Worm (Caenorhabditis elegans) whole organism, mixed stage, embryonic: ENCODE data around the gene C44B7.5.

Experiments used
- M03D4.4 ChIP-seq: sonication (generic microtip); optimal IDR thresholded peaks from 2 replicates; lab custom pipeline; 2017; ENCODE audit warnings: mild to moderate bottlenecking, missing genetic modification characterization, missing compliant biosample characterization
- bed-3 ChIP-seq: fragments of 200-800 bp; sonication (Bioruptor generic); optimal IDR thresholded peaks from 3 replicates; lab custom pipeline; 2018; ENCODE audit warnings: mild to moderate bottlenecking, missing genetic modification characterization, moderate library complexity, missing compliant biosample characterization
- blmp-1 ChIP-seq: fragments of 150-350 bp; optimal IDR thresholded peaks from 2 replicates; lab custom pipeline; 2014; ENCODE audit warnings: missing biosample characterization, missing genetic modification characterization
- ceh-39 ChIP-seq: fragments of 150-350 bp; optimal IDR thresholded peaks from 2 replicates; lab custom pipeline; 2014; ENCODE audit warnings: missing biosample characterization, missing genetic modification characterization
- ceh-43 ChIP-seq: fragments of 200-800 bp; sonication (Bioruptor generic); optimal IDR thresholded peaks from 2 replicates; lab custom pipeline; 2018; ENCODE audit warnings: mild to moderate bottlenecking, missing genetic modification characterization, moderate library complexity, missing compliant biosample characterization
- ceh-83 ChIP-seq: fragments of 200-800 bp; sonication (Bioruptor generic); optimal IDR thresholded peaks from 2 replicates; lab custom pipeline; 2018; ENCODE audit warnings: mild to moderate bottlenecking, missing genetic modification characterization, missing compliant biosample characterization
- ces-1 ChIP-seq: fragments of 150-350 bp; optimal IDR thresholded peaks from 2 replicates; lab custom pipeline; 2014; ENCODE audit warnings: missing biosample characterization, missing genetic modification reagents, missing genetic modification characterization
- cnd-1 ChIP-seq: fragments of 200-800 bp; sonication (Bioruptor generic); optimal IDR thresholded peaks from 2 replicates; lab custom pipeline; 2018; ENCODE audit warnings: mild to moderate bottlenecking, missing genetic modification characterization, missing compliant biosample characterization
- drap-1 ChIP-seq: fragments of 200-800 bp; sonication (Bioruptor generic); optimal IDR thresholded peaks from 3 replicates; lab custom pipeline; 2018; ENCODE audit warnings: mild to moderate bottlenecking, missing genetic modification characterization, missing compliant biosample characterization
- elt-1 ChIP-seq: sonication (generic microtip); optimal IDR thresholded peaks from 2 replicates; lab custom pipeline; 2017; ENCODE audit warnings: missing genetic modification characterization, mild to moderate bottlenecking, missing compliant biosample characterization, antibody characterized with exemption, moderate library complexity, borderline replicate concordance; ENCODE audit not compliant: insufficient read depth
- elt-3 ChIP-seq: fragments of 150-350 bp; optimal IDR thresholded peaks from 2 replicates; lab custom pipeline; 2014; ENCODE audit warnings: missing biosample characterization, missing genetic modification characterization
- flh-1 ChIP-seq: fragments of 200-800 bp; sonication (Bioruptor generic); optimal IDR thresholded peaks from 2 replicates; lab custom pipeline; 2018; ENCODE audit warnings: mild to moderate bottlenecking, missing genetic modification characterization, moderate library complexity, missing compliant biosample characterization
- ham-2 ChIP-seq: fragments of 200-800 bp; sonication (Bioruptor generic); optimal IDR thresholded peaks from 2 replicates; lab custom pipeline; 2018; ENCODE audit warnings: mild to moderate bottlenecking, missing genetic modification characterization, missing compliant biosample characterization
- hlh-1 ChIP-seq: fragments of 150-350 bp; optimal IDR thresholded peaks from 2 replicates; lab custom pipeline; 2014; ENCODE audit warnings: missing biosample characterization, missing genetic modification reagents, missing genetic modification characterization
- lin-13 ChIP-seq: fragments of 150-350 bp; optimal IDR thresholded peaks from 2 replicates; lab custom pipeline; 2014; ENCODE audit warnings: missing biosample characterization, missing genetic modification characterization
- lin-32 ChIP-seq: fragments of 200-800 bp; sonication (Bioruptor generic); optimal IDR thresholded peaks from 2 replicates; lab custom pipeline; 2018; ENCODE audit warnings: mild to moderate bottlenecking, missing genetic modification characterization, missing compliant biosample characterization
- lsy-2 ChIP-seq: fragments of 150-350 bp; optimal IDR thresholded peaks from 2 replicates; lab custom pipeline; 2014; ENCODE audit warnings: missing biosample characterization, missing genetic modification characterization
- mab-5 ChIP-seq: fragments of 150-350 bp; optimal IDR thresholded peaks from 2 replicates; lab custom pipeline; 2014; ENCODE audit warnings: missing biosample characterization, missing genetic modification characterization
- mep-1 ChIP-seq: fragments of 150-350 bp; optimal IDR thresholded peaks from 2 replicates; lab custom pipeline; 2017; ENCODE audit warnings: missing biosample characterization, missing genetic modification reagents, missing genetic modification characterization, inconsistent platforms
- mls-2 ChIP-seq: sonication (generic microtip); optimal IDR thresholded peaks from 2 replicates; lab custom pipeline; 2016; ENCODE audit warnings: mild to moderate bottlenecking, missing genetic modification characterization, moderate library complexity, missing compliant biosample characterization
- nhr-12 ChIP-seq: fragments of 150-350 bp; optimal IDR thresholded peaks from 2 replicates; lab custom pipeline; 2014; ENCODE audit warnings: missing biosample characterization, missing genetic modification characterization
- nhr-2 ChIP-seq: fragments of 150-350 bp; optimal IDR thresholded peaks from 2 replicates; lab custom pipeline; 2014; ENCODE audit warnings: missing biosample characterization, missing genetic modification characterization
- nhr-237 ChIP-seq: fragments of 150-350 bp; optimal IDR thresholded peaks from 2 replicates; lab custom pipeline; 2014; ENCODE audit warnings: missing biosample characterization, missing genetic modification characterization
- nhr-28 ChIP-seq: fragments of 150-350 bp; optimal IDR thresholded peaks from 2 replicates; lab custom pipeline; 2014; ENCODE audit warnings: missing biosample characterization, missing genetic modification characterization
- nhr-76 ChIP-seq: sonication (generic microtip); optimal IDR thresholded peaks from 2 replicates; lab custom pipeline; 2017; ENCODE audit warnings: missing biosample characterization, missing genetic modification characterization
- pha-4 ChIP-seq: fragments of 150-350 bp; optimal IDR thresholded peaks from 2 replicates; lab custom pipeline; 2018; ENCODE audit warnings: missing biosample characterization, missing genetic modification reagents, missing genetic modification characterization
- sem-2 ChIP-seq: fragments of 200-800 bp; sonication (Bioruptor generic); optimal IDR thresholded peaks from 2 replicates; lab custom pipeline; 2018; ENCODE audit warnings: mild to moderate bottlenecking, missing genetic modification characterization, missing compliant biosample characterization
- snpc-4 ChIP-seq: fragments of 150-350 bp; optimal IDR thresholded peaks from 2 replicates; lab custom pipeline; 2014; ENCODE audit warnings: missing biosample characterization, missing genetic modification characterization
- sptf-1 ChIP-seq: sonication (generic microtip); optimal IDR thresholded peaks from 2 replicates; lab custom pipeline; 2017; ENCODE audit warnings: mild to moderate bottlenecking, missing genetic modification characterization, moderate library complexity, missing compliant biosample characterization
- tbx-8 ChIP-seq: fragments of 200-800 bp; sonication (Bioruptor generic); optimal IDR thresholded peaks from 2 replicates; lab custom pipeline; 2018; ENCODE audit warnings: mild to moderate bottlenecking, missing genetic modification characterization, moderate library complexity, missing compliant biosample characterization
- unc-120 ChIP-seq: sonication (generic microtip); optimal IDR thresholded peaks from 2 replicates; lab custom pipeline; 2017; ENCODE audit warnings: missing genetic modification characterization, missing compliant biosample characterization; ENCODE audit not compliant: poor library complexity, severe bottlenecking
- unc-39 ChIP-seq: fragments of 150-350 bp; optimal IDR thresholded peaks from 2 replicates; lab custom pipeline; 2014; ENCODE audit warnings: missing biosample characterization, missing genetic modification characterization
- unc-62 ChIP-seq: fragments of 150-350 bp; optimal IDR thresholded peaks from 2 replicates; lab custom pipeline; 2014; ENCODE audit warnings: missing biosample characterization, missing genetic modification reagents, missing genetic modification characterization
- zip-8 ChIP-seq: fragments of 150-350 bp; optimal IDR thresholded peaks from 2 replicates; lab custom pipeline; 2014; ENCODE audit warnings: missing biosample characterization, missing genetic modification characterization
- ztf-11 ChIP-seq: fragments of 150-350 bp; optimal IDR thresholded peaks from 2 replicates; lab custom pipeline; 2014; ENCODE audit warnings: missing biosample characterization, missing genetic modification characterization

The C44B7.5 gene

ce11 chrII:6830012-6830411 is 42.4 kb downstream of the C44B7.5 start:
- no peak for TF ChIP-seq sem-2 (GFP tag; lab: Kevin White, UChicago)
- no peak for TF ChIP-seq elt-1 (tag; lab: Kevin White, UChicago)
- no peak for TF ChIP-seq drap-1 (GFP tag; lab: Kevin White, UChicago)
- TF ChIP-seq unc-62 (GFP tag; lab: Kevin White, UChicago), result peak; percentile 32

DNA sequence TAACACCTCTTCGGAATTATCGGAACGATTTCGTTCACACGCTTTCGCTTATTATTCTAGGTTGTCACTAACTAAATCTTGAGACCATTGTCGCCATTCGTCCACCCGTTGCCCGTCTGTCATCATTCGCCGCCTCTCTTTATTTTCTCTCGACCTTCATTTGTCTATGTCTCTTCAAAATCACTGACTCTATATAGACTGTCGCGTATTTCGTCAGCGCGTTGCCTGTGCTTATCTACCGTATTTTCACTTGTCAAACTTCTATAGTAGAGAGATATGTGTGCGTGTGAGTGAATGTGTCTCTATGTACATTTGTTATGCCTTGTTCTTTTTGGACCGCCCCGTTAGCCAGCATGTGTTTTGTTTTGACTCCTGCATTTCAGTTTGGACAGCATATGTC is 43.3 kb downstream of the C44B7.5 start:
- TF ChIP-seq pha-4, result peak; percentile 30
- peak; percentile 84 for TF ChIP-seq blmp-1 (tag; lab: Kevin White, UChicago)
- peak; percentile 64 for TF ChIP-seq ham-2 (GFP tag; lab: Kevin White, UChicago)
- TF ChIP-seq ces-1 (GFP tag; lab: Kevin White, UChicago), result peak; percentile 55
- TF ChIP-seq nhr-76, result no peak
- TF ChIP-seq cnd-1 (tag; lab: Kevin White, UChicago), result no peak
- TF ChIP-seq tbx-8 (GFP tag; lab: Kevin White, UChicago), result no peak
- TF ChIP-seq ceh-43 (GFP tag; lab: Kevin White, UChicago), result no peak
- no peak for TF ChIP-seq lin-32
- TF ChIP-seq elt-1 (tag; lab: Kevin White, UChicago), result peak; percentile 11
- TF ChIP-seq drap-1 (GFP tag; lab: Kevin White, UChicago), result no peak
- TF ChIP-seq sem-2 (GFP tag; lab: Kevin White, UChicago), result no peak
- peak; percentile 87 for TF ChIP-seq unc-62 (GFP tag; lab: Kevin White, UChicago)
- no peak for TF ChIP-seq mls-2 (tag; lab: Kevin White, UChicago)
- no peak for TF ChIP-seq lsy-2 (tag; lab: Kevin White, UChicago)
- no peak for TF ChIP-seq mep-1 (tag; lab: Kevin White, UChicago)

DNA sequence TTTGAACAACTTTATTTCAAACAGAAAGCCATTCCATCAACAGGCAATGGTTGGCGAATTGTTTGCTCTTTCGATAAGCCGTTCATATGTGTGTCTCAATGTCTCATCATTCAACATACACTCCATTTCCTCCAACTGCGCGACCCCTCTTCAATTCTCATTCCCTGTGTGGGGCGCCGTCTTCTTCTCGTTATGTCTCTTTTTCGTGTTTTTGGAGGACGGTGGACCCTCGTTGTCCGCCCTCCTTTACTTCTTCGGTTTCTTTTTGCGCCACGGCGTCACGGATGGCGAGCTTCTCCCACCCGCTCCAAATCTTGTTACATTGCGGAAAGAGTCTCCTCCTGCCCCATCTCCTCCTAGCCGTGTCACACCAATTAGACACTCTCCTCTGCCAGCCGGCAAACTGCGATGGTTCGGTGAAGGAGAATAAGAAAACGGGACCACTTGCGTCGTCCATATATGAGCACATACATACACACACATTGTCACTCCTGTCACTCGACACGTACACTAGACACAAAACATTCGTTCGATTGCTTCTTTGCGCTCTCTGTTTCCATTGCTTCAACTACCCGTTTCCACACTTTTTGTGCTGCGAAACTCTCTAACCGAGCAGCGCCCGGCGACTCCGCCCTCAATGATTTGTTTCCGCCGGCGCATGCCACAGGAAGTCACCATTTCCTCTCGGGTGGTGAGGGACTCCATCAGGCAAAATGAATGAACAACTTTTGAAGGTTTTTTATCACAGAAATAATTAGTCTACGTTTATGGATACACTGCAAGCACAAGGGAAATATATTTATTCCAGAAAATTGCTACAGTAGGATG is 44.1 kb downstream of the C44B7.5 start:
- TF ChIP-seq elt-3 (tag; lab: Kevin White, UChicago) (no peak), ces-1 (GFP tag; lab: Kevin White, UChicago) (peak; percentile 81), lsy-2 (tag; lab: Kevin White, UChicago) (no peak), pha-4 (peak; percentile 2), lin-32 (no peak), ceh-43 (GFP tag; lab: Kevin White, UChicago) (no peak), M03D4.4 (tag; lab: Kevin White, UChicago) (no peak), unc-62 (GFP tag; lab: Kevin White, UChicago) (no peak), hlh-1 (tag; lab: Kevin White, UChicago) (no peak), ceh-83 (no peak), unc-120 (tag; lab: Kevin White, UChicago) (peak; percentile 28), lin-13 (no peak), cnd-1 (tag; lab: Kevin White, UChicago) (peak; percentile 2), sptf-1 (tag; lab: Kevin White, UChicago) (peak; percentile 59)

ce11 chrII:6827388-6827787 is 45.0 kb downstream of the C44B7.5 start:
- no peak for TF ChIP-seq ztf-11
- no peak for TF ChIP-seq lsy-2 (tag; lab: Kevin White, UChicago)
- peak; percentile 34 for TF ChIP-seq nhr-237
- peak; percentile 42 for TF ChIP-seq elt-1 (tag; lab: Kevin White, UChicago)
- peak; percentile 12 for TF ChIP-seq pha-4
- TF ChIP-seq mep-1 (tag; lab: Kevin White, UChicago), result peak; percentile 51
- peak; percentile 72 for TF ChIP-seq ham-2 (GFP tag; lab: Kevin White, UChicago)
- TF ChIP-seq unc-120 (tag; lab: Kevin White, UChicago), result peak; percentile 6
- TF ChIP-seq zip-8, result no peak
- TF ChIP-seq nhr-2 (tag; lab: Kevin White, UChicago), result peak; percentile 67
- no peak for TF ChIP-seq ceh-83
- peak; percentile 81 for TF ChIP-seq ces-1 (GFP tag; lab: Kevin White, UChicago)
- TF ChIP-seq unc-39 (tag; lab: Kevin White, UChicago), result no peak
- TF ChIP-seq M03D4.4 (tag; lab: Kevin White, UChicago), result peak; percentile 21
- no peak for TF ChIP-seq drap-1 (GFP tag; lab: Kevin White, UChicago)
- TF ChIP-seq nhr-28 (tag; lab: Kevin White, UChicago), result no peak
- peak; percentile 94 for TF ChIP-seq hlh-1 (tag; lab: Kevin White, UChicago)
- TF ChIP-seq elt-3 (tag; lab: Kevin White, UChicago), result no peak
- peak; percentile 68 for TF ChIP-seq mls-2 (tag; lab: Kevin White, UChicago)
- TF ChIP-seq tbx-8 (GFP tag; lab: Kevin White, UChicago), result no peak
- no peak for TF ChIP-seq blmp-1 (tag; lab: Kevin White, UChicago)
- no peak for TF ChIP-seq ceh-39
- TF ChIP-seq sem-2 (GFP tag; lab: Kevin White, UChicago), result peak; percentile 20
- no peak for TF ChIP-seq flh-1 (GFP tag; lab: Kevin White, UChicago)
- TF ChIP-seq unc-62 (GFP tag; lab: Kevin White, UChicago), result peak; percentile 89
- TF ChIP-seq mab-5 (tag; lab: Kevin White, UChicago), result no peak
- peak; percentile 64 for TF ChIP-seq cnd-1 (tag; lab: Kevin White, UChicago)
- TF ChIP-seq nhr-12, result no peak
- peak; percentile 14 for TF ChIP-seq bed-3
- TF ChIP-seq lin-13, result no peak
- TF ChIP-seq snpc-4, result no peak
- no peak for TF ChIP-seq ceh-43 (GFP tag; lab: Kevin White, UChicago)
- peak; percentile 53 for TF ChIP-seq sptf-1 (tag; lab: Kevin White, UChicago)
- TF ChIP-seq lin-32, result no peak
- no peak for TF ChIP-seq nhr-76
